Worm (Caenorhabditis elegans): ENCODE measurements around the gene R12C12.10.

R12C12.10 gene

DNA sequence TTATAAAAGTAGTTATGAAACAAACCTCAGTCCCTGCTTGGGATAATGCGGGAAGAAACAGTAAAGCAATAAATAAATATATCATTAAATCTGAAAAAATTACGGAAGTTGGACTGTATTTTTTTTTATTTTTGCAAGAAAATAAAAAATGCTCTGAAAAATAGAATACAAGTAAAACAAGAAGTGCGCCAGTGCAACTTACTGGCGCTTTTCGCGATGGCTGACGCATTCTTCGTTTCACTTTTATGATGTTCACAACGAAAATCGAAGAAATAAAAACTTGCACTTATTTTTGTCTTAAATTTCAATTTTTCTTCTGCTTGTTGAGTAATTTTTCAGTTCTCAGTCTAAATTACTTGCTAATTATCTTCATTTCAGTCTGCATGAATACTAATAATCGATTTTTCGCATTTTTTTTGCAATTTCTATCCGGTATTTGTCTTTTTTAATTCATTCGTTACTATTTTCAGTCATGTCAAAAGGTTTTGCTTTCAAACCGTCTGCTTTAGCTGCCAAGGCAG is 4.6 kb upstream of the R12C12.10 start, which contains the start of the genes R12C12.6 and ran-5:
TSS of gene R12C12.6 (minus strand) at position 229 of the 521 bp plus-strand sequence.
TSS of gene ran-5 (plus strand) at position 471 of the 521 bp plus-strand sequence.
- TF ChIP-seq ccch-3 (GFP tag; optimal IDR thresholded peaks at IDR 0.05) (no peak), bed-2 (GFP tag; IDR thresholded peaks at IDR 0.05) (no peak), lir-1 (GFP tag; conservative IDR thresholded peaks at IDR 0.05) (peak; percentile 62), lin-35 (GFP tag; optimal IDR thresholded peaks at IDR 0.05) (peak in 1 of 3 experiments; percentile 82), gei-17 (GFP tag; optimal IDR thresholded peaks at IDR 0.05) (peak; percentile 17), efl-1 (GFP tag; optimal IDR thresholded peaks at IDR 0.05) (peak; percentile 11), repo-1 (tag; optimal IDR thresholded peaks at IDR 0.05) (peak; percentile 73), hmg-1.2 (GFP tag; IDR thresholded peaks at IDR 0.05) (peak; percentile 47; the same call in 1 of the 2 replicates), pha-4 (tag; optimal IDR thresholded peaks at IDR 0.05) (peak; percentile 72), C06A6.2 (GFP tag; conservative IDR thresholded peaks at IDR 0.05) (peak; percentile 50; the same call in 1 of the 2 replicates), lin-40 (tag; optimal IDR thresholded peaks at IDR 0.05) (peak; percentile 90), dox-1 (GFP tag; IDR thresholded peaks at IDR 0.05) (peak; percentile 88; the same call in 1 of the 2 replicates), dpff-1 (tag; optimal IDR thresholded peaks at IDR 0.05) (no peak), rpc-1 (optimal IDR thresholded peaks at IDR 0.05) (no peak), rpc-1 (tag; optimal IDR thresholded peaks at IDR 0.05) (no peak), ztf-25 (GFP tag; IDR thresholded peaks at IDR 0.05) (no peak), rcor-1 (GFP tag; IDR thresholded peaks at IDR 0.05) (peak; percentile 69), cebp-2 (GFP tag; IDR thresholded peaks at IDR 0.05) (0 out of 2 replicates have a peak, but pooled peaks have one; percentile 68), fkh-3 (tag; optimal IDR thresholded peaks at IDR 0.05) (no peak), hlh-26 (GFP tag; conservative IDR thresholded peaks at IDR 0.05) (no peak), zim-3 (tag; optimal IDR thresholded peaks at IDR 0.05) (no peak), chd-7 (tag; optimal IDR thresholded peaks at IDR 0.05) (peak; percentile 21), T07F8.4 (tag; optimal IDR thresholded peaks at IDR 0.05) (no peak), nfyb-1 (GFP tag; IDR thresholded peaks at IDR 0.05) (peak; percentile 70; the same call in 1 of the 2 replicates), nhr-179 (tag; optimal IDR thresholded peaks at IDR 0.05) (no peak), mcd-1 (GFP tag; IDR thresholded peaks at IDR 0.05) (peak; percentile 84), lin-26 (GFP tag; IDR thresholded peaks at IDR 0.05) (no peak), aptf-2 (GFP tag; conservative IDR thresholded peaks at IDR 0.05) (no peak), snpc-1.3 (tag; optimal IDR thresholded peaks at IDR 0.05; ENCODE audit: insufficient read depth) (peak; percentile 11), xnd-1 (tag; optimal IDR thresholded peaks at IDR 0.05) (peak; percentile 66), madf-10 (tag; optimal IDR thresholded peaks at IDR 0.05) (no peak), snpc-3.4 (tag; optimal IDR thresholded peaks at IDR 0.05) (peak; percentile 77), Y56A3A.18 (GFP tag; IDR thresholded peaks at IDR 0.05) (peak; percentile 81), let-607 (tag; optimal IDR thresholded peaks at IDR 0.05) (peak in 1 of 2 experiments; percentile 69), hsf-1 (GFP tag; IDR thresholded peaks at IDR 0.05) (0 out of 2 replicates have a peak, but pooled peaks have one; percentile 38), him-1 (tag; optimal IDR thresholded peaks at IDR 0.05) (peak; percentile 41), ztf-28 (GFP tag; IDR thresholded peaks at IDR 0.05) (no peak), rec-8 (tag; optimal IDR thresholded peaks at IDR 0.05) (peak in 1 of 2 experiments; percentile 15), nhr-27 (tag; optimal IDR thresholded peaks at IDR 0.05) (no peak), nhr-80 (tag; optimal IDR thresholded peaks at IDR 0.05) (peak; percentile 46), F39B2.1 (GFP tag; IDR thresholded peaks at IDR 0.05) (no peak), F22D6.2 (tag; optimal IDR thresholded peaks at IDR 0.05) (peak; percentile 55), D2030.7 (GFP tag; IDR thresholded peaks at IDR 0.05) (peak; percentile 52; the same call in 1 of the 2 replicates), mxl-1 (tag; optimal IDR thresholded peaks at IDR 0.05) (no peak), somi-1 (GFP tag; optimal IDR thresholded peaks at IDR 0.05) (no peak), hlh-12 (tag; optimal IDR thresholded peaks at IDR 0.05) (no peak), madf-3 (GFP tag; IDR thresholded peaks at IDR 0.05) (no peak), nfya-1 (tag; optimal IDR thresholded peaks at IDR 0.05; ENCODE audit: borderline replicate concordance, insufficient read depth) (no peak)
